Fruit fly (Drosophila melanogaster): ENCODE results near the gene CG43997.

DNA sequence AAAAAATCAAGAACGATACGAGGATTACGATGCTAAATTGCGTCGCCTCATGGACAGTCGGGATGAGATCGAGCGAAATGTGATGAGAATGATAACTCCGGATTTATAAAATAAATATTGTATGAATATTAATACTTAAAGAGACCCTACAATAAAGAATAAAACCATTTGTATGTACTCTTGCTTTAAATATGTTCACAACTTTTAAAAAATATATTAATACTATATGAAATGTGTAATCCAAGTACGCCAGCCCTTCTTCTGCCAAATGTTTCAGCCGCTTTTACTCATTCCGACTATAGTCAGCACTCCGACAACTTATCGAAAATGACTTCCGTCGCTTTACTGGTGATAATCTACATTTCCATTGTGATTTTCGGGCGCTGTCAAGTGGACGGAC lies at the start of gene CG43997:
- TF ChIP-seq Blimp-1 (GFP tag; optimal IDR thresholded peaks at IDR 0.05) (no peak), CG1603 (tag; optimal IDR thresholded peaks at IDR 0.05) (no peak), CG2120 (GFP tag; optimal IDR thresholded peaks at IDR 0.05) (no peak), slou (GFP tag; optimal IDR thresholded peaks at IDR 0.05) (no peak), eve (GFP tag; optimal IDR thresholded peaks at IDR 0.05) (no peak), CG13424 (tag; optimal IDR thresholded peaks at IDR 0.05) (no peak)
